Worm (Caenorhabditis elegans) whole organism, early embryonic: ENCODE results near the gene B0273.1.

Experiments used
- B0310.2 ChIP-seq: sonication (generic microtip); optimal IDR thresholded peaks from 2 replicates; lab custom pipeline; 2016; ENCODE audit warnings: mild to moderate bottlenecking, missing genetic modification characterization, missing compliant biosample characterization
- ama-1 ChIP-seq: fragments of 150-350 bp; optimal IDR thresholded peaks from 2 replicates; lab custom pipeline; 2014
- ets-7 ChIP-seq: sonication (generic microtip); optimal IDR thresholded peaks from 2 replicates; lab custom pipeline; 2016; ENCODE audit warnings: missing genotype, missing genetic modification characterization, missing compliant biosample characterization
- flt-1 ChIP-seq: fragments of 200-800 bp; sonication (Bioruptor generic); IDR thresholded peaks from 2 replicates; pipeline ENCODE4 v1.3.6; 2022; ENCODE audit warnings: missing genetic modification characterization, missing compliant biosample characterization
- hmg-4 ChIP-seq: fragments of 200-800 bp; sonication (Bioruptor generic); optimal IDR thresholded peaks from 2 replicates; lab custom pipeline; 2018; ENCODE audit warnings: mild to moderate bottlenecking, missing genetic modification characterization, missing compliant biosample characterization
- scrt-1 ChIP-seq: fragments of 200-800 bp; sonication (Bioruptor generic); IDR thresholded peaks from 2 replicates; pipeline ENCODE4 v1.3.6; 2022; ENCODE audit warnings: missing genetic modification characterization, missing compliant biosample characterization
- tbx-11 ChIP-seq: fragments of 200-800 bp; sonication (Bioruptor generic); IDR thresholded peaks from 2 replicates; pipeline ENCODE4 v1.3.6; 2022; ENCODE audit warnings: missing genetic modification characterization, missing compliant biosample characterization

DNA sequence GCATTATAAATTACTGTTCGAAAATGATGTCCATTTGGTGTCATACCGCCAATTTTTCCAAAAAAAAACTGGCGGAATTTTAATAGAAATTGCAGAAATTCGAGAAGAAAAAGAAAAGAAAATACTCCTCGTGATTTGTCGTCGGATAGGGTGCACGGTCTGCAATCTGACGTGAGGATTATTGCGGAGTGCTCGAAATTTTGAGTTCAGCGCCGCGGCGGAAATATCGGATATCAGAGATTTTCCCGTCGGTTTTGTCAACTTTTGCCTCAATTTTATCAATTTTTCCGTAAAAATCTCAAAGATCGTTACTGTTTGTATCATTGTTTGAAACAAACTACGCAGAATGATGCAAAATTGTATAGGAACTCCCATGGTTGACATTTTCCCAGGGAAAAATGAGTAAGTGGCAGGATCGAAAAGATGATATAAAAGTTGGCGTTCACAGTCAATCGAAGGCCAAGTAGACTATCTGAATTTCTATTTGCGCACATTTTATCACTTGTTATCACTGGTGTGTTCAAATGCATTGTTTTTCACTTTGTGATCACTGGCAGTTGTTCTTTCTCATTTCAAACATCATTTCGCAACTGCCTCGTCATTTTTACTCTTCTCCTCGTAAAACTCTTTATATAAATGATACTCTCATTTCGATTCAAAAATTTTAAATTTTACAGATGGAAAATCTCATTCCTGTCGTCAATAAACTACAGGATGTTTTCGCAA lies 44.2 kb downstream of the B0273.1 start, which contains the start of the genes fem-1 and drp-1:
- no peak for TF ChIP-seq flt-1 (GFP tag; lab: Robert Waterston, UW)
- no peak for TF ChIP-seq ama-1
- no peak for TF ChIP-seq ets-7 (tag; lab: Kevin White, UChicago)
- peak; percentile 30 for TF ChIP-seq hmg-4
- TF ChIP-seq tbx-11 (GFP tag; lab: Robert Waterston, UW): no peak
- no peak for TF ChIP-seq B0310.2 (tag; lab: Kevin White, UChicago)
- TF ChIP-seq scrt-1: no peak
